Worm (Caenorhabditis elegans): ENCODE data around the gene F23F1.2.

DNA sequence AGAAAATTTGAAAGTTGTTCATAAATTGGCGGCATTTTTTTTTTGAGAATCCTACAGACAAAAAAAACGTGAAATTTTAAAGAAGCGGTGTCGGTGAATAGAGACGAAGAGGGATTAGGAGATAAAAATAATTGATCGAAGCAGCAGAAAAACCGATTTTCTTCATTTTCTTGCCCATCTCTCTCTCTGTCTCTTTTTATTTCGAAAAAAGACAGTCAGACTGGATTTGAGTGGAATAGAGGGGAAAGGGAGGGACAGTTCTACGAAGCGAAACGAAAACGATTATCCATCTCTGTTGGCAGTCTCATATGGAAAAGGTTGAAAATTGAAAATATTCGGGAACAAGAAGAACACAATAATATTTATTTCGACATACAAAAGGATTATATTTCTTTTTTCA is 4.4 kb upstream of the F23F1.2 start:
- TF ChIP-seq php-3 (GFP tag; IDR thresholded peaks at IDR 0.05) (no peak), madf-9 (GFP tag; conservative IDR thresholded peaks at IDR 0.05) (no peak), ceh-82 (tag; optimal IDR thresholded peaks at IDR 0.05) (no peak), nhr-237 (tag; optimal IDR thresholded peaks at IDR 0.05) (no peak)

Data from whole organism, L4 larva.